Worm (Caenorhabditis elegans): ENCODE results near the gene zig-2.

DNA sequence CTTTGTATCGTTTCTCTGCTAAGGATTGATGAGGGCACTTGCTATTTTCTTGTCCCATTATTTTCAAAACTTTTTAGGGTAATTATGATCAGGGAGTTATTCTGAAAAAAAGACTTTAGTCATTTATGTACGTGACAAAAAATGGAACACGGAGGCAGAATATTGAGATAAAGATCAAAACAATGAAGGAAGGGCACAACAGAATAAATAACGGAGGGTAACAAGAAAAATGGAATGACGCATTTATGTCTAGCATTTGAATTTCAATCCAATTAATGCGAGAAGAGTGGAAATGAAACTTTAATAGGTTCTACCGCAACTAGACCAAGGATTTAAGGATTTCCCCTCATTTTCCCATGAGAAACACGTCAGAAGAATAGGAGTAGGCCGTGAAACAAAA, 37.1 kb upstream of the zig-2 start, which contains the start of gene glb-13:
- TF ChIP-seq ama-1 (optimal IDR thresholded peaks at IDR 0.05) (no peak), tra-4 (tag; optimal IDR thresholded peaks at IDR 0.05) (no peak), ceh-13 (GFP tag; optimal IDR thresholded peaks at IDR 0.05) (no peak)

Data from whole organism, early embryonic.